Worm (Caenorhabditis elegans) whole organism, early embryonic: ENCODE measurements around the gene Y24D9B.1.

Experiments used
- B0310.2 ChIP-seq: sonication (generic microtip); optimal IDR thresholded peaks from 2 replicates; lab custom pipeline; 2016; ENCODE audit warnings: mild to moderate bottlenecking, missing genetic modification characterization, missing compliant biosample characterization
- F13C5.2 ChIP-seq: sonication (generic microtip); optimal IDR thresholded peaks from 2 replicates; lab custom pipeline; 2017; ENCODE audit warnings: mild to moderate bottlenecking, missing genetic modification characterization, inconsistent platforms, missing compliant biosample characterization
- aly-1 ChIP-seq: sonication (generic microtip); optimal IDR thresholded peaks from 2 replicates; lab custom pipeline; 2016; ENCODE audit warnings: missing genetic modification characterization, missing compliant biosample characterization
- ama-1 ChIP-seq: fragments of 150-350 bp; optimal IDR thresholded peaks from 2 replicates; lab custom pipeline; 2014
- ceh-13 ChIP-seq: fragments of 200-800 bp; sonication (Bioruptor generic); optimal IDR thresholded peaks from 2 replicates; lab custom pipeline; 2018; ENCODE audit warnings: mild to moderate bottlenecking, missing genetic modification characterization, missing compliant biosample characterization
- ceh-36 ChIP-seq: sonication (generic microtip); optimal IDR thresholded peaks from 2 replicates; lab custom pipeline; 2016; ENCODE audit warnings: missing genetic modification characterization, inconsistent platforms, missing compliant biosample characterization
- ets-7 ChIP-seq: sonication (generic microtip); optimal IDR thresholded peaks from 2 replicates; lab custom pipeline; 2016; ENCODE audit warnings: missing genotype, missing genetic modification characterization, missing compliant biosample characterization
- flt-1 ChIP-seq: fragments of 200-800 bp; sonication (Bioruptor generic); IDR thresholded peaks from 2 replicates; pipeline ENCODE4 v1.3.6; 2022; ENCODE audit warnings: missing genetic modification characterization, missing compliant biosample characterization
- hmbx-1 ChIP-seq: sonication (generic microtip); optimal IDR thresholded peaks from 2 replicates; lab custom pipeline; 2016; ENCODE audit warnings: mild to moderate bottlenecking, missing genetic modification characterization, missing compliant biosample characterization
- hmg-4 ChIP-seq: fragments of 200-800 bp; sonication (Bioruptor generic); optimal IDR thresholded peaks from 2 replicates; lab custom pipeline; 2018; ENCODE audit warnings: mild to moderate bottlenecking, missing genetic modification characterization, missing compliant biosample characterization
- hnd-1 ChIP-seq: sonication (generic microtip); optimal IDR thresholded peaks from 2 replicates; lab custom pipeline; 2016; ENCODE audit warnings: missing genetic modification characterization, missing compliant biosample characterization
- pes-1 ChIP-seq: fragments of 200-800 bp; sonication (Bioruptor generic); IDR thresholded peaks from 2 replicates; pipeline ENCODE4 v1.3.6; 2022; ENCODE audit warnings: missing genetic modification reagents, missing genetic modification characterization, missing compliant biosample characterization
- scrt-1 ChIP-seq: fragments of 200-800 bp; sonication (Bioruptor generic); IDR thresholded peaks from 2 replicates; pipeline ENCODE4 v1.3.6; 2022; ENCODE audit warnings: missing genetic modification characterization, missing compliant biosample characterization
- sea-1 ChIP-seq: fragments of 200-800 bp; sonication (Bioruptor generic); conservative IDR thresholded peaks from 2 replicates; pipeline ENCODE4 v1.3.6; 2022; ENCODE audit warnings: missing genetic modification characterization, missing compliant biosample characterization
- tbx-11 ChIP-seq: fragments of 200-800 bp; sonication (Bioruptor generic); IDR thresholded peaks from 2 replicates; pipeline ENCODE4 v1.3.6; 2022; ENCODE audit warnings: missing genetic modification characterization, missing compliant biosample characterization
- tbx-37 ChIP-seq: fragments of 200-800 bp; sonication (Bioruptor generic); conservative IDR thresholded peaks from 2 replicates; pipeline ENCODE4 v1.3.6; 2022; ENCODE audit warnings: missing genetic modification reagents, missing genetic modification characterization, missing compliant biosample characterization
- tra-4 ChIP-seq: sonication (generic microtip); optimal IDR thresholded peaks from 2 replicates; lab custom pipeline; 2017; ENCODE audit warnings: missing genetic modification characterization, missing compliant biosample characterization

The Y24D9B.1 gene

DNA sequence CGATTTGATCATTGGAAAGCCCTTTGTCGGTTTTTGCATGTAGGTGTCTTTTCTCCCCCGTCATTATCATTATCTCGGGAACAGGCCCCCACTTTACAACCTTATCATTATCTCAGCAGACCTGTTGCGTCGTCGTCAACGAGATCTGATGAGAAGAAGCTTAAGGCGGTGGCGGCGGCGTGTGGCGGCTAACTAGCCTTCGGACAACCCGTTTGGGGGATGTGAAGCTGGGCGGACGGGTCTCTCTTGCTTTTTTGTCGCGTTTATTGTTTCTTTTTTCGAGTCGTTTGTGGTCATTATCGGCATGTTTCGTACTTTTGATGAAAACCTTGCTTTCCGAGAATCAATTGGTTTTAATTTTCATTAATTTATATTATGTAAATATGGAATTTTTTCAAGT is 17.2 kb upstream of the Y24D9B.1 start:
- TF ChIP-seq ama-1 (lab: Kevin White, UChicago) (no peak), tra-4 (tag; lab: Kevin White, UChicago) (no peak), tbx-11 (no peak), hmg-4 (GFP tag; lab: Kevin White, UChicago) (no peak), ets-7 (tag; lab: Kevin White, UChicago) (no peak), aly-1 (no peak), hmbx-1 (tag; lab: Kevin White, UChicago) (no peak), F13C5.2 (tag; lab: Kevin White, UChicago) (no peak), B0310.2 (no peak), ceh-36 (tag; lab: Kevin White, UChicago) (no peak), ceh-13 (GFP tag; lab: Kevin White, UChicago) (no peak), pes-1 (GFP tag; lab: Robert Waterston, UW) (no peak), tbx-37 (GFP tag; lab: Robert Waterston, UW) (no peak), scrt-1 (GFP tag; lab: Robert Waterston, UW) (no peak), sea-1 (GFP tag; lab: Robert Waterston, UW) (no peak), hnd-1 (tag; lab: Kevin White, UChicago) (no peak), flt-1 (no peak)

DNA sequence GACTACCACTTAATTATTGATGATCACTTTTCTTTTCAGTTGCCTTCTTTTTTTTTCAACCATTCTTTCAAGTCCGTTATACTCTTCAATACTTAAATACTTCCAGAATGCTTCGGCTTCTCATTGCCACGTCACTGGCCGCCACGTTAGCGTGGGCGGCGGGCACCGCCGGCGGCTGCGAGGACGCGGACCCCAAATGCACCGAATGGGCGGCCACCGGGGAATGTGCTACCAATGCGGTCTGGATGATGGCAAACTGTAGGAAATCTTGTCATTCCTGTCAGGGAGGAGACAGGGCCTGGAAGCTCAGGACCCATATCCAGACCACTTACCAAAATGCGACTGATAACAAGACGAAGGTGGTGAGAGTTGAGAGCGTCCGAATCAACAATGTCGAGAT is 16.0 kb upstream of the Y24D9B.1 start, which contains the start of gene lgc-22:
TSS of gene lgc-22 (plus strand) at position 105 of the 400 bp plus-strand sequence.
- TF ChIP-seq ceh-36 (tag; lab: Kevin White, UChicago): no peak
- TF ChIP-seq scrt-1 (GFP tag; lab: Robert Waterston, UW): no peak
- no peak for TF ChIP-seq flt-1
- TF ChIP-seq B0310.2: no peak
- no peak for TF ChIP-seq pes-1 (GFP tag; lab: Robert Waterston, UW)
- TF ChIP-seq ets-7 (tag; lab: Kevin White, UChicago): no peak
- TF ChIP-seq F13C5.2 (tag; lab: Kevin White, UChicago): no peak
- TF ChIP-seq aly-1: no peak
- no peak for TF ChIP-seq tbx-37 (GFP tag; lab: Robert Waterston, UW)
- TF ChIP-seq sea-1 (GFP tag; lab: Robert Waterston, UW): no peak
- no peak for TF ChIP-seq hmg-4 (GFP tag; lab: Kevin White, UChicago)
- TF ChIP-seq ama-1 (lab: Kevin White, UChicago): no peak
- no peak for TF ChIP-seq hmbx-1 (tag; lab: Kevin White, UChicago)
- no peak for TF ChIP-seq hnd-1 (tag; lab: Kevin White, UChicago)

DNA sequence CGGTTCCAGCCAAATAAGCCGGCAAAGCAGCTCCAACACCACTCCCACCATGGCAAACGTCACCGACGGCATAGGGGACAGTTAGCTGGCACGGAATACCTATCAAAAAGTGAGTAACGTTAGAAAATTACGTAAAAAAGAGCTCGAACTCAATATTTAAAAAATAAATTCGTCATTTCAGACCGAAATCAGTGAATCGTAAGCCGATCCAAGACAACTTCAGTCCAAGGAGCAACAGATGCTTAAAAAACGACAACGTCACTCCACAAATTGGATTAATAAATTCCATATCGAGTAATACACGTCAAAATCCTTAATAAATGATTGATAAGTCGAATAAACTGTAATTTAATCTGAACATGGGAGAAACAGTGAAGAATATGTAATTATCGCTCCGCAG is 10.8 kb upstream of the Y24D9B.1 start:
- TF ChIP-seq aly-1 (no peak), pes-1 (GFP tag; lab: Robert Waterston, UW) (no peak), ama-1 (lab: Kevin White, UChicago) (no peak), tra-4 (tag; lab: Kevin White, UChicago) (no peak), tbx-11 (no peak), B0310.2 (no peak), hmg-4 (GFP tag; lab: Kevin White, UChicago) (no peak), hmbx-1 (tag; lab: Kevin White, UChicago) (no peak), sea-1 (GFP tag; lab: Robert Waterston, UW) (no peak), F13C5.2 (tag; lab: Kevin White, UChicago) (no peak)

DNA sequence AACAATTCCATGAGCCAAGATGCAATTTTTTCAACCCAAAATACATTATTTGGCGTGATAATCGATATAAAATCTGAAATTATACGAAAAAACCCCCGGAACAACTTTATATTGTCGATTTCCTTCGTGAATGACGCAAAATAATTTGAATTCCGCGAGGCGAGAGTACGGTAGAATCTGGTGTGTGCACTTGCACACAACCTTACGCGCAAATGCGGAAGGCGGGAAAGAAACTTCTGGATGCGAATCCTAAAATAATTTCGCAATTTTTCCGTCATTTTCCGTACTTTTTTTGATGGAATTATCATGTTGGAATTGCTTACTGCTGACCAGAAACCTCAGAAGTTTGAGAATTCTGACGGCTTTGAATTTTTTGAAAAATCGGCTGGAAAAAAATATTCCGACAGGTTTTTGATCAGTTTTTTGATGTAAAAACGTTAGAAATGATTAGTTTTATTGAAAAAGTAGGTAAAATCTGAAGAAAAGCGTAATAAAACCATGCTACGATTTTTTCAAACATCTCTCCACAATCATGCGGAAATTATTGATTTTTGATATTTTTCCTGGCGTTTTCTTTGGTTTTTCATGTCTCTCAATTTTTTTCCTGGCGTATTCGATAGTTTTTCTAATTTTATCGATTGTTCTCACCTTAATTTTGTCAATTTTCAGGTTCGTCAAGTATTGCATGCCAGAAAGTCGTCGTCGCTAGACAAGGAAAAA is 9.8 kb upstream of the Y24D9B.1 start, which contains the start of gene set-9:
TSS of gene set-9 (plus strand) at position 670 of the 720 bp plus-strand sequence.
- no peak for TF ChIP-seq hmg-4 (GFP tag; lab: Kevin White, UChicago)
- no peak for TF ChIP-seq pes-1 (GFP tag; lab: Robert Waterston, UW)
- TF ChIP-seq tra-4 (tag; lab: Kevin White, UChicago): no peak
- TF ChIP-seq F13C5.2 (tag; lab: Kevin White, UChicago): no peak
- TF ChIP-seq tbx-37 (GFP tag; lab: Robert Waterston, UW): no peak
- TF ChIP-seq ceh-36 (tag; lab: Kevin White, UChicago): no peak
- no peak for TF ChIP-seq tbx-11
- TF ChIP-seq ama-1 (lab: Kevin White, UChicago): no peak
- no peak for TF ChIP-seq sea-1 (GFP tag; lab: Robert Waterston, UW)

DNA sequence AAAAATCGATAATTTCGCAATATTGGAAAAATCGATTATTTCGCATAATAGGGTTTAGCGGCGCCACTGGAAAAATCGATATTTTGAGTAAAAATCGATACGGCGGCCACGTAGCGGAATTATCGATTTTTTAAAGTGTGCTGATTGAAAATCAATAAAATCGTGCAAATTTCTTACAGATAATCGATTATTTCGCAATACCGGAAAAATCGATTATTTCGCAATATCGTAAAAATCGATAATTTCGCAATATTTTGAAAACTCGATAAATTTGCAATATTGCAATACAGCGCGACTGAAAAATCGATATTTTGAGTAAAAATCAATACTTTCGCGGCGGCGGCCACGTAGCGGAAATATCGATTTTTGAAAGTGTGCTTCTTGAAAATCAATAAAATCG is 480 bp downstream of the Y24D9B.1 start:
- TF ChIP-seq ets-7 (tag; lab: Kevin White, UChicago): no peak
- TF ChIP-seq sea-1 (GFP tag; lab: Robert Waterston, UW): no peak
- TF ChIP-seq ama-1 (lab: Kevin White, UChicago): no peak
- no peak for TF ChIP-seq hnd-1 (tag; lab: Kevin White, UChicago)
- no peak for TF ChIP-seq ceh-36 (tag; lab: Kevin White, UChicago)
- no peak for TF ChIP-seq scrt-1 (GFP tag; lab: Robert Waterston, UW)
- no peak for TF ChIP-seq pes-1 (GFP tag; lab: Robert Waterston, UW)
- no peak for TF ChIP-seq B0310.2
- no peak for TF ChIP-seq tra-4 (tag; lab: Kevin White, UChicago)
- TF ChIP-seq flt-1: no peak
- no peak for TF ChIP-seq hmg-4 (GFP tag; lab: Kevin White, UChicago)
- TF ChIP-seq hmbx-1 (tag; lab: Kevin White, UChicago): no peak

DNA sequence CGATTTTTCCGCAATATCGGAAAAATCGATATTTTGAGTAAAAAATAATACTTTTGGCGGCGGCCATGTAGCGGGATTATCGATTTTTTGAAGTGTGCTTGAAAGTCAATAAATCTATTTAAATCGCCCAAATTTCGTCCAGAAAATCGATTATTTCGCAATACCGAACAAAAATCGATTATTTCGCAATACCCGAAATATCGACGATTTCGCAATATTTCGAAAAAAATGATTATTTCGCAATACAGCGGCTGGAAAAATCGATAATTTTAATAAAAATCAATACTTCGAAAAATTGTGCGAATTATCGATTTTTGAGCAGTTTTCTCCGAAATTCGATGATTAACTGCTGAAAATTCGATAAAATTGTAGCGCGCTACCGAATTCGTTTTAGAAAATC is 898 bp downstream of the Y24D9B.1 start:
- no peak for TF ChIP-seq aly-1
- no peak for TF ChIP-seq scrt-1 (GFP tag; lab: Robert Waterston, UW)
- no peak for TF ChIP-seq tbx-11
- no peak for TF ChIP-seq hmg-4 (GFP tag; lab: Kevin White, UChicago)
- no peak for TF ChIP-seq hmbx-1 (tag; lab: Kevin White, UChicago)
- TF ChIP-seq sea-1 (GFP tag; lab: Robert Waterston, UW): no peak
- TF ChIP-seq tra-4 (tag; lab: Kevin White, UChicago): no peak
- TF ChIP-seq pes-1 (GFP tag; lab: Robert Waterston, UW): no peak
- no peak for TF ChIP-seq ets-7 (tag; lab: Kevin White, UChicago)
- TF ChIP-seq ceh-13 (GFP tag; lab: Kevin White, UChicago): no peak
- TF ChIP-seq F13C5.2 (tag; lab: Kevin White, UChicago): no peak

DNA sequence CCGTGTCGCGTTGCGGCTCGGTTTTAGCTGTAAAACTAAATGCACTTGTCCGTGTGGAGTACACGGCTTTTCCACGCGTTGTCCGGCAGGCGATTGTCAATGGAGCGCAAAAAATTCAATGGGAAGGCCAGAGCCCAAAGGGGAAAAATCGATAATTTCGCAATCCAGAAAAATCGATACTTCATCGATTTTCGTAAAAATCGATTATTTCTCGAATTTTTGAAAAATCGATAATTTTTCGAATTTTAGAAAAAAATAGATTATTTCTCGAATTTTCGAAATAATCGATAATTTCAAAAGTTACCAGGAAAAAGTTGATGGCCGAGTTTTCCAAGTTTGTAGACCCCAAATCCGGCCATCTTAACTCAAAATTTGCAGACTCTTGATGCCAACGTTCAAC is 2.3 kb downstream of the Y24D9B.1 start:
- no peak for TF ChIP-seq pes-1 (GFP tag; lab: Robert Waterston, UW)
